Worm (Caenorhabditis elegans) whole organism, L3 larva: Measurements from ENCODE around the gene chil-5.

Experiments used
- ceh-82 ChIP-seq: fragments of 150-350 bp; optimal IDR thresholded peaks from 2 replicates; lab custom pipeline; 2014; ENCODE audit warnings: missing biosample characterization, missing genetic modification characterization
- egl-5 ChIP-seq: fragments of 150-350 bp; optimal IDR thresholded peaks from 2 replicates; lab custom pipeline; 2017; ENCODE audit warnings: missing biosample characterization, missing genetic modification reagents, missing genetic modification characterization, inconsistent platforms
- fkh-10 ChIP-seq: sonication (generic microtip); optimal IDR thresholded peaks from 2 replicates; lab custom pipeline; 2017; ENCODE audit warnings: missing biosample characterization, missing genetic modification reagents, missing genetic modification characterization
- fkh-2 ChIP-seq: fragments of 150-350 bp; optimal IDR thresholded peaks from 2 replicates; lab custom pipeline; 2014; ENCODE audit warnings: missing biosample characterization, missing genetic modification reagents, missing genetic modification characterization
- fos-1 ChIP-seq: fragments of 150-350 bp; optimal IDR thresholded peaks from 2 replicates; lab custom pipeline; 2014; ENCODE audit warnings: missing biosample characterization, missing genetic modification characterization
- mdl-1 ChIP-seq: fragments of 150-350 bp; optimal IDR thresholded peaks from 2 replicates; lab custom pipeline; 2014; ENCODE audit warnings: missing biosample characterization, missing genetic modification characterization

ce11 chrII:9834921-9835320 is 24.6 kb downstream of the chil-5 start, which contains the start of gene arrd-5:
- TF ChIP-seq egl-5 (tag; lab: Kevin White, UChicago) (no peak), fos-1 (tag; lab: Kevin White, UChicago) (no peak), mdl-1 (tag; lab: Kevin White, UChicago) (no peak), fkh-10 (GFP tag; lab: Kevin White, UChicago) (no peak), fkh-2 (tag; lab: Kevin White, UChicago) (no peak), ceh-82 (tag; lab: Kevin White, UChicago) (no peak)
